Fruit fly (Drosophila melanogaster) whole organism, embryonic: ENCODE results near the gene CG2691.

Experiments used
- Atf6 ChIP-seq: fragments of 200-800 bp; sonication (Bioruptor generic); IDR thresholded peaks from 2 replicates; pipeline ENCODE4 v1.3.6; 2022; ENCODE audit warnings: missing biosample characterization, missing genetic modification characterization
- CG10366 ChIP-seq: fragments of 200-800 bp; sonication (Bioruptor generic); IDR thresholded peaks from 2 replicates; pipeline ENCODE4 v1.3.6; 2022; ENCODE audit warnings: missing biosample characterization, missing genetic modification characterization
- CG10654 ChIP-seq: fragments of 200-800 bp; sonication (Bioruptor generic); optimal IDR thresholded peaks from 2 replicates; lab custom pipeline; 2016; ENCODE audit warnings: missing biosample characterization, missing genetic modification characterization
- CG12155 ChIP-seq: fragments of 200-800 bp; sonication (Bioruptor generic); optimal IDR thresholded peaks from 3 replicates; lab custom pipeline; 2016; ENCODE audit warnings: missing biosample characterization, missing genetic modification characterization
- CG12744 ChIP-seq: fragments of 200-800 bp; sonication (Bioruptor generic); optimal IDR thresholded peaks from 2 replicates; lab custom pipeline; 2016; ENCODE audit warnings: missing biosample characterization, missing genetic modification characterization
- CG14441 ChIP-seq: fragments of 200-800 bp; sonication (Bioruptor generic); IDR thresholded peaks from 2 replicates; pipeline ENCODE4 v1.3.6; 2022; ENCODE audit warnings: missing biosample characterization, missing genetic modification characterization
- CG1647 ChIP-seq: fragments of 200-800 bp; sonication (Bioruptor generic); optimal IDR thresholded peaks from 3 replicates; lab custom pipeline; 2016; ENCODE audit warnings: missing biosample characterization, missing genetic modification characterization
- CG17186 ChIP-seq: fragments of 200-800 bp; sonication (Bioruptor generic); optimal IDR thresholded peaks from 3 replicates; lab custom pipeline; 2017; ENCODE audit warnings: missing biosample characterization, missing genetic modification reagents, missing genetic modification characterization
- CG17568 ChIP-seq: fragments of 200-800 bp; sonication (Bioruptor generic); optimal IDR thresholded peaks from 2 replicates; lab custom pipeline; 2018; ENCODE audit warnings: missing biosample characterization, mild to moderate bottlenecking, missing genetic modification characterization, moderate library complexity
- CG17802 ChIP-seq: fragments of 200-800 bp; sonication (Bioruptor generic); optimal IDR thresholded peaks from 2 replicates; lab custom pipeline; 2018; ENCODE audit warnings: missing biosample characterization, mild to moderate bottlenecking, missing genetic modification characterization, moderate library complexity
- CG18011 ChIP-seq: fragments of 200-800 bp; sonication (Bioruptor generic); optimal IDR thresholded peaks from 2 replicates; lab custom pipeline; 2017; ENCODE audit warnings: missing biosample characterization, missing genetic modification characterization, mild to moderate bottlenecking, moderate library complexity, missing genotype
- CG30403 ChIP-seq: fragments of 200-800 bp; sonication (Bioruptor generic); optimal IDR thresholded peaks from 3 replicates; lab custom pipeline; 2016; ENCODE audit warnings: missing biosample characterization, missing genetic modification characterization
- CG31388 ChIP-seq: fragments of 200-800 bp; sonication (Bioruptor generic); optimal IDR thresholded peaks from 2 replicates; lab custom pipeline; 2016; ENCODE audit warnings: missing biosample characterization, missing genetic modification characterization
- CG4707 ChIP-seq: fragments of 200-800 bp; sonication (Bioruptor generic); optimal IDR thresholded peaks from 2 replicates; lab custom pipeline; 2018; ENCODE audit warnings: missing biosample characterization, mild to moderate bottlenecking, missing genetic modification characterization, moderate library complexity
- CG6254 ChIP-seq: fragments of 200-800 bp; sonication (Bioruptor generic); optimal IDR thresholded peaks from 3 replicates; lab custom pipeline; 2017; ENCODE audit warnings: mild to moderate bottlenecking, missing biosample characterization, missing genetic modification reagents, missing genetic modification characterization
- CG6791 ChIP-seq: fragments of 200-800 bp; sonication (Bioruptor generic); IDR thresholded peaks from 3 replicates; pipeline ENCODE4 v1.3.6; 2022; ENCODE audit warnings: missing biosample characterization, missing genetic modification characterization; ENCODE audit not compliant: partially characterized antibody
- CG7271 ChIP-seq: fragments of 200-800 bp; sonication (Bioruptor generic); optimal IDR thresholded peaks from 2 replicates; lab custom pipeline; 2018; ENCODE audit warnings: missing biosample characterization, mild to moderate bottlenecking, missing genetic modification characterization, moderate library complexity
- CG7839 ChIP-seq: fragments of 200-800 bp; sonication (Bioruptor generic); optimal IDR thresholded peaks from 3 replicates; lab custom pipeline; 2018; ENCODE audit warnings: missing biosample characterization, mild to moderate bottlenecking, missing genetic modification characterization, moderate library complexity
- CG8089 ChIP-seq: fragments of 200-800 bp; sonication (Bioruptor generic); optimal IDR thresholded peaks from 3 replicates; lab custom pipeline; 2016; ENCODE audit warnings: missing biosample characterization, missing genetic modification characterization
- CG8478 ChIP-seq: fragments of >200 bp; optimal IDR thresholded peaks from 2 replicates; lab custom pipeline; 2018
- CG8944 ChIP-seq: fragments of 200-800 bp; sonication (Bioruptor generic); optimal IDR thresholded peaks from 3 replicates; lab custom pipeline; 2016; ENCODE audit warnings: missing biosample characterization, missing genetic modification characterization
- CG9817 ChIP-seq: fragments of 200-800 bp; sonication (Bioruptor generic); optimal IDR thresholded peaks from 2 replicates; lab custom pipeline; 2018; ENCODE audit warnings: missing biosample characterization, mild to moderate bottlenecking, missing genetic modification characterization, moderate library complexity
- CTCF ChIP-seq: fragments of 200-800 bp; sonication (Bioruptor generic); optimal IDR thresholded peaks from 2 replicates; lab custom pipeline; 2017; ENCODE audit warnings: missing biosample characterization, mild to moderate bottlenecking, missing genetic modification characterization, moderate library complexity
- Chrac-16 ChIP-seq: fragments of 200-800 bp; sonication (Bioruptor generic); optimal IDR thresholded peaks from 3 replicates; lab custom pipeline; 2016; ENCODE audit warnings: missing biosample characterization, missing genetic modification characterization
- D ChIP-seq, 2 experiments: fragments of 200-800 bp in 1 of 2; fragments of >200 bp in 1 of 2; sonication (Bioruptor generic) in 1 of 2; optimal IDR thresholded peaks; 2 replicates in 1 of 2; 3 replicates in 1 of 2; lab custom pipeline; 2017; ENCODE audit warnings: mild to moderate bottlenecking in 1 of 2, missing biosample characterization in 1 of 2, missing genetic modification characterization in 1 of 2, missing genetic modification reagents in 1 of 2
- D19B ChIP-seq: fragments of 200-800 bp; sonication (Bioruptor generic); optimal IDR thresholded peaks from 2 replicates; lab custom pipeline; 2017; ENCODE audit warnings: missing biosample characterization, mild to moderate bottlenecking, missing genetic modification characterization
- Gsc ChIP-seq: fragments of 200-800 bp; sonication (Bioruptor generic); IDR thresholded peaks from 2 replicates; pipeline ENCODE4 v1.3.6; 2022; ENCODE audit warnings: missing biosample characterization, missing genetic modification characterization
- Hmr ChIP-seq: fragments of 200-800 bp; sonication (Bioruptor generic); optimal IDR thresholded peaks from 3 replicates; lab custom pipeline; 2017; ENCODE audit warnings: mild to moderate bottlenecking, missing biosample characterization, missing genetic modification reagents, missing genetic modification characterization
- MBD-R2 ChIP-seq: fragments of 200-800 bp; sonication (Bioruptor generic); IDR thresholded peaks from 2 replicates; pipeline ENCODE4 v1.3.6; 2022; ENCODE audit warnings: missing biosample characterization, missing genetic modification characterization
- Vsx1 ChIP-seq: fragments of 200-800 bp; sonication (Bioruptor generic); optimal IDR thresholded peaks from 2 replicates; lab custom pipeline; 2017; ENCODE audit warnings: missing biosample characterization, mild to moderate bottlenecking, missing genetic modification characterization, missing genetic modification reagents
- YL-1 ChIP-seq: fragments of 200-800 bp; sonication (Bioruptor generic); optimal IDR thresholded peaks from 3 replicates; lab custom pipeline; 2017; ENCODE audit warnings: missing biosample characterization, mild to moderate bottlenecking, missing genetic modification characterization
- ap ChIP-seq: fragments of 200-800 bp; sonication (Bioruptor generic); IDR thresholded peaks from 2 replicates; pipeline ENCODE4 v1.3.6; 2022; ENCODE audit warnings: missing biosample characterization, missing genetic modification characterization
- chinmo ChIP-seq: fragments of 200-800 bp; sonication (Bioruptor generic); IDR thresholded peaks from 4 replicates; pipeline ENCODE4 v1.3.6; 2022; ENCODE audit warnings: missing biosample characterization, missing genetic modification characterization; ENCODE audit not compliant: partially characterized antibody
- crc ChIP-seq: fragments of 200-800 bp; sonication (Bioruptor generic); optimal IDR thresholded peaks from 2 replicates; lab custom pipeline; 2016; ENCODE audit warnings: missing biosample characterization, missing genetic modification characterization
- dimm ChIP-seq: fragments of 200-800 bp; sonication (Bioruptor generic); IDR thresholded peaks from 2 replicates; pipeline ENCODE4 v1.3.6; 2022; ENCODE audit warnings: missing biosample characterization, missing genetic modification characterization
- dpn ChIP-seq, 2 experiments: fragments of 200-800 bp; sonication (Bioruptor generic); optimal IDR thresholded peaks; 3 replicates each; lab custom pipeline; 2016; ENCODE audit warnings: missing biosample characterization in 2 of 2, missing genetic modification characterization in 2 of 2
- emc ChIP-seq: fragments of 200-800 bp; sonication (Bioruptor generic); optimal IDR thresholded peaks from 2 replicates; lab custom pipeline; 2016; ENCODE audit warnings: missing biosample characterization, missing genetic modification characterization
- esg ChIP-seq: fragments of 200-800 bp; sonication (Bioruptor generic); conservative IDR thresholded peaks from 2 replicates; pipeline ENCODE4 v1.3.6; 2022; ENCODE audit warnings: missing biosample characterization, missing genetic modification characterization
- gcm2 ChIP-seq: fragments of 200-800 bp; sonication (Bioruptor generic); optimal IDR thresholded peaks from 2 replicates; lab custom pipeline; 2016; ENCODE audit warnings: missing biosample characterization, missing genetic modification characterization
- jumu ChIP-seq: fragments of 200-800 bp; sonication (Bioruptor generic); optimal IDR thresholded peaks from 3 replicates; lab custom pipeline; 2016; ENCODE audit warnings: missing biosample characterization, missing genetic modification characterization
- lov ChIP-seq, 2 experiments: fragments of 200-800 bp in 1 of 2; fragments of >200 bp in 1 of 2; sonication (Bioruptor generic) in 1 of 2; IDR thresholded peaks in 1 of 2; optimal IDR thresholded peaks in 1 of 2; 2 replicates in 1 of 2; 3 replicates in 1 of 2; pipeline versions ENCODE4 v1.3.6 to Lab custom; 2017 to 2022; ENCODE audit warnings: missing biosample characterization in 1 of 2, missing genetic modification characterization in 1 of 2
- phol ChIP-seq: fragments of 200-800 bp; sonication (Bioruptor generic); optimal IDR thresholded peaks from 3 replicates; lab custom pipeline; 2018; ENCODE audit warnings: missing biosample characterization, mild to moderate bottlenecking, missing genetic modification characterization, moderate library complexity
- ranshi ChIP-seq: fragments of 200-800 bp; sonication (Bioruptor generic); IDR thresholded peaks from 2 replicates; pipeline ENCODE4 v1.3.6; 2022; ENCODE audit warnings: missing biosample characterization, missing genetic modification characterization
- repo ChIP-seq: fragments of 200-800 bp; sonication (Bioruptor generic); optimal IDR thresholded peaks from 2 replicates; lab custom pipeline; 2016; ENCODE audit warnings: missing biosample characterization, missing genetic modification characterization
- so ChIP-seq: fragments of 200-800 bp; sonication (Bioruptor generic); IDR thresholded peaks from 3 replicates; pipeline ENCODE4 v1.3.6; 2022; ENCODE audit warnings: missing biosample characterization, missing genetic modification characterization
- sob ChIP-seq: fragments of 200-800 bp; sonication (Bioruptor generic); IDR thresholded peaks from 2 replicates; pipeline ENCODE4 v1.3.6; 2022; ENCODE audit warnings: missing biosample characterization, missing genetic modification characterization
- stc ChIP-seq: fragments of 200-800 bp; sonication (Bioruptor generic); IDR thresholded peaks from 2 replicates; pipeline ENCODE4 v1.3.6; 2022; ENCODE audit warnings: missing biosample characterization, missing genetic modification characterization
- stwl ChIP-seq: fragments of 200-800 bp; sonication (Bioruptor generic); optimal IDR thresholded peaks from 3 replicates; lab custom pipeline; 2018; ENCODE audit warnings: missing biosample characterization, mild to moderate bottlenecking, missing genetic modification characterization, moderate library complexity
- trh ChIP-seq: fragments of 200-800 bp; sonication (Bioruptor generic); optimal IDR thresholded peaks from 2 replicates; lab custom pipeline; 2016; ENCODE audit warnings: missing biosample characterization, missing genetic modification characterization
- tup ChIP-seq: fragments of 200-800 bp; sonication (Bioruptor generic); optimal IDR thresholded peaks from 2 replicates; lab custom pipeline; 2016; ENCODE audit warnings: missing biosample characterization, mild to moderate bottlenecking, missing genetic modification characterization, moderate library complexity
- vfl ChIP-seq: fragments of 200-800 bp; sonication (Bioruptor generic); optimal IDR thresholded peaks from 2 replicates; lab custom pipeline; 2016; ENCODE audit warnings: missing biosample characterization, missing genetic modification characterization

The CG2691 gene

dm6 chrX:13626579-13626894, 2.3 kb upstream of the CG2691 start (continued):
- TF ChIP-seq Hmr (peak; percentile 84), CG6254 (GFP tag; lab: Kevin White, UChicago) (no peak), D19B (peak; percentile 70), esg (GFP tag; lab: Robert Waterston, UW) (peak; percentile 62), CG8944 (GFP tag; lab: Kevin White, UChicago) (peak; percentile 84), repo (peak; percentile 25), stwl (no peak), sob (peak; percentile 75), CG8478 (no peak), chinmo (GFP tag; lab: Robert Waterston, UW) (0 out of 4 replicates have a peak, but pooled peaks have one; percentile 4), CG6791 (GFP tag; lab: Robert Waterston, UW) (no peak), CTCF (GFP tag; lab: Kevin White, UChicago) (no peak), CG18011 (GFP tag; lab: Kevin White, UChicago) (no peak), trh (GFP tag; lab: Kevin White, UChicago) (no peak), crc (GFP tag; lab: Kevin White, UChicago) (peak; percentile 41), CG12744 (GFP tag; lab: Kevin White, UChicago) (peak; percentile 57), MBD-R2 (GFP tag; lab: Robert Waterston, UW) (peak; percentile 32; the same call in 1 of the 2 replicates), YL-1 (GFP tag; lab: Kevin White, UChicago) (peak; percentile 20), dpn (GFP tag; optimal IDR thresholded peaks at IDR 0.05; lab: Kevin White, UChicago) (peak; percentile 82 to 85), lov (optimal IDR thresholded peaks at IDR 0.05; lab: Kevin White, UChicago) (no peak), lov (GFP tag; IDR thresholded peaks at IDR 0.05; lab: Robert Waterston, UW) (no peak), CG12155 (GFP tag; lab: Kevin White, UChicago) (peak; percentile 66), CG7839 (tag; lab: Kevin White, UChicago) (peak; percentile 82), ap (peak; percentile 48), D (optimal IDR thresholded peaks at IDR 0.05; lab: Kevin White, UChicago) (no peak), D (GFP tag; optimal IDR thresholded peaks at IDR 0.05; lab: Kevin White, UChicago) (peak; percentile 56), Gsc (GFP tag; lab: Robert Waterston, UW) (no peak), emc (GFP tag; lab: Kevin White, UChicago) (peak; percentile 29), Vsx1 (peak; percentile 40), ranshi (GFP tag; lab: Robert Waterston, UW) (peak; percentile 43; the same call in 1 of the 2 replicates), vfl (peak; percentile 66), Atf6 (GFP tag; lab: Robert Waterston, UW) (peak; percentile 87), CG1647 (GFP tag; lab: Kevin White, UChicago) (peak; percentile 71), CG9817 (tag; lab: Kevin White, UChicago) (peak; percentile 86), CG10366 (GFP tag; lab: Robert Waterston, UW) (peak; percentile 64), CG7271 (tag; lab: Kevin White, UChicago) (no peak), CG17186 (no peak), CG17802 (peak; percentile 21), CG31388 (no peak), Chrac-16 (GFP tag; lab: Kevin White, UChicago) (peak; percentile 74), CG17568 (GFP tag; lab: Kevin White, UChicago) (peak; percentile 59), CG4707 (GFP tag; lab: Kevin White, UChicago) (peak; percentile 14), CG8089 (GFP tag; lab: Kevin White, UChicago) (peak; percentile 26), CG30403 (GFP tag; lab: Kevin White, UChicago) (peak; percentile 76), stc (GFP tag; lab: Robert Waterston, UW) (peak; percentile 58), CG10654 (GFP tag; lab: Kevin White, UChicago) (peak; percentile 58), so (GFP tag; lab: Robert Waterston, UW) (peak; percentile 83), gcm2 (GFP tag; lab: Kevin White, UChicago) (peak; percentile 69), phol (tag; lab: Kevin White, UChicago) (peak; percentile 72), tup (GFP tag; lab: Kevin White, UChicago) (no peak), jumu (GFP tag; lab: Kevin White, UChicago) (peak; percentile 65), dimm (GFP tag; lab: Robert Waterston, UW) (no peak), CG14441 (peak; percentile 74)
